Worm (Caenorhabditis elegans): ENCODE data around the gene R02D5.24.

The R02D5.24 gene

ce11 chrV:14495493-14495892, 5.6 kb upstream of the R02D5.24 start:
- TF ChIP-seq dpff-1 (tag; optimal IDR thresholded peaks at IDR 0.05), result no peak
- TF ChIP-seq pha-4 (tag; optimal IDR thresholded peaks at IDR 0.05), result no peak
- TF ChIP-seq ceh-40 (GFP tag; IDR thresholded peaks at IDR 0.05), result no peak
- TF ChIP-seq lin-26 (GFP tag; IDR thresholded peaks at IDR 0.05), result no peak
- no peak for TF ChIP-seq atf-7 (tag; optimal IDR thresholded peaks at IDR 0.05)
- TF ChIP-seq Y95B8A.8 (GFP tag; IDR thresholded peaks at IDR 0.05), result no peak
- no peak for TF ChIP-seq dpl-1 (GFP tag; optimal IDR thresholded peaks at IDR 0.05)
- no peak for TF ChIP-seq K12H6.12 (tag; optimal IDR thresholded peaks at IDR 0.05)
- TF ChIP-seq bed-2 (GFP tag; IDR thresholded peaks at IDR 0.05), result no peak
- no peak for TF ChIP-seq Y79H2A.3 (GFP tag; conservative IDR thresholded peaks at IDR 0.05)
- no peak for TF ChIP-seq D2030.7 (GFP tag; IDR thresholded peaks at IDR 0.05)
- TF ChIP-seq snpc-1.3 (tag; optimal IDR thresholded peaks at IDR 0.05; ENCODE audit: insufficient read depth), result no peak
- TF ChIP-seq B0261.1 (tag; optimal IDR thresholded peaks at IDR 0.05), result no peak
- TF ChIP-seq aptf-2 (GFP tag; conservative IDR thresholded peaks at IDR 0.05), result no peak
- TF ChIP-seq ztf-22 (GFP tag; optimal IDR thresholded peaks at IDR 0.05), result no peak
- TF ChIP-seq sdz-38 (tag; optimal IDR thresholded peaks at IDR 0.05), result no peak
- no peak for TF ChIP-seq attf-6 (GFP tag; IDR thresholded peaks at IDR 0.05)
- no peak for TF ChIP-seq nfya-1 (tag; optimal IDR thresholded peaks at IDR 0.05; ENCODE audit: borderline replicate concordance, insufficient read depth)
- TF ChIP-seq snpc-1.1 (tag; optimal IDR thresholded peaks at IDR 0.05; ENCODE audit: insufficient read depth), result no peak

ce11 chrV:14496446-14496845, 4.7 kb upstream of the R02D5.24 start:
- TF ChIP-seq T26A5.8 (tag; optimal IDR thresholded peaks at IDR 0.05) (no peak), Y56A3A.18 (GFP tag; IDR thresholded peaks at IDR 0.05) (0 out of 2 replicates have a peak, but pooled peaks have one; percentile 36), mxl-1 (tag; optimal IDR thresholded peaks at IDR 0.05) (no peak), let-607 (tag; optimal IDR thresholded peaks at IDR 0.05) (no peak), zim-3 (tag; optimal IDR thresholded peaks at IDR 0.05) (no peak), B0261.1 (tag; optimal IDR thresholded peaks at IDR 0.05) (no peak)

ce11 chrV:14498204-14498603, 2.9 kb upstream of the R02D5.24 start:
- no peak for TF ChIP-seq D2030.7 (GFP tag; IDR thresholded peaks at IDR 0.05)
- TF ChIP-seq Y53F4B.3 (GFP tag; IDR thresholded peaks at IDR 0.05), result no peak
- no peak for TF ChIP-seq ceh-91 (GFP tag; IDR thresholded peaks at IDR 0.05)
- TF ChIP-seq chd-7 (tag; optimal IDR thresholded peaks at IDR 0.05), result no peak
- TF ChIP-seq F23B12.7 (tag; optimal IDR thresholded peaks at IDR 0.05; ENCODE audit: insufficient read depth), result no peak
- TF ChIP-seq lsy-27 (tag; optimal IDR thresholded peaks at IDR 0.05; ENCODE audit: borderline replicate concordance, insufficient read depth), result no peak
- TF ChIP-seq K12H6.12 (tag; optimal IDR thresholded peaks at IDR 0.05), result no peak

ce11 chrV:14499074-14499864, 1.9 kb upstream of the R02D5.24 start:
- no peak for TF ChIP-seq Y79H2A.3 (GFP tag; conservative IDR thresholded peaks at IDR 0.05)
- no peak for TF ChIP-seq F49E8.2 (tag; optimal IDR thresholded peaks at IDR 0.05; ENCODE audit: insufficient read depth)
- TF ChIP-seq ets-4 (GFP tag; optimal IDR thresholded peaks at IDR 0.05), result no peak
- no peak for TF ChIP-seq let-607 (tag; optimal IDR thresholded peaks at IDR 0.05)
- no peak for TF ChIP-seq ekl-4 (GFP tag; IDR thresholded peaks at IDR 0.05)
- no peak for TF ChIP-seq snpc-3.4 (tag; optimal IDR thresholded peaks at IDR 0.05)
- TF ChIP-seq lin-26 (GFP tag; IDR thresholded peaks at IDR 0.05), result peak; percentile 30; the same call in 1 of the 2 replicates
- no peak for TF ChIP-seq ceh-58 (GFP tag; IDR thresholded peaks at IDR 0.05)
- peak; percentile 21 for TF ChIP-seq nhr-80 (tag; optimal IDR thresholded peaks at IDR 0.05)
- peak; percentile 51; the same call in 1 of the 2 replicates for TF ChIP-seq dox-1 (GFP tag; IDR thresholded peaks at IDR 0.05)
- no peak for TF ChIP-seq tbp1 (GFP tag; optimal IDR thresholded peaks at IDR 0.05)
- no peak for TF ChIP-seq lir-1 (GFP tag; conservative IDR thresholded peaks at IDR 0.05)
- no peak for TF ChIP-seq tbx-9 (tag; optimal IDR thresholded peaks at IDR 0.05; ENCODE audit: borderline replicate concordance)
